Worm (Caenorhabditis elegans) whole organism, L2 larva: Measurements from ENCODE around the gene fbxa-138.
A peak's percentile ranks its signal among the peaks of the same experiment; 100 is the strongest.

ENCODE experiments used
- C34F6.9 ChIP-seq: fragments of 150-350 bp; optimal IDR thresholded peaks from 2 replicates; lab custom pipeline; 2014; ENCODE audit warnings: missing biosample characterization, missing genetic modification characterization
- F13H6.1 ChIP-seq: sonication (generic microtip); optimal IDR thresholded peaks from 2 replicates; lab custom pipeline; 2016; ENCODE audit warnings: missing genetic modification characterization, missing compliant biosample characterization
- R02D3.7 ChIP-seq: fragments of 150-350 bp; optimal IDR thresholded peaks from 2 replicates; lab custom pipeline; 2014; ENCODE audit warnings: missing biosample characterization, missing genetic modification characterization
- ZK546.5 ChIP-seq: sonication (generic microtip); optimal IDR thresholded peaks from 2 replicates; lab custom pipeline; 2017; ENCODE audit warnings: missing biosample characterization, missing genetic modification characterization
- ceh-16 ChIP-seq: fragments of 150-350 bp; optimal IDR thresholded peaks from 2 replicates; lab custom pipeline; 2014; ENCODE audit warnings: missing biosample characterization, missing genetic modification characterization
- ceh-82 ChIP-seq: fragments of 150-350 bp; optimal IDR thresholded peaks from 2 replicates; lab custom pipeline; 2014; ENCODE audit warnings: missing biosample characterization, missing genetic modification characterization
- crh-2 ChIP-seq: sonication (generic microtip); optimal IDR thresholded peaks from 2 replicates; lab custom pipeline; 2017; ENCODE audit warnings: missing biosample characterization, missing genetic modification characterization
- dmd-4 ChIP-seq: sonication (generic microtip); optimal IDR thresholded peaks from 2 replicates; lab custom pipeline; 2017; ENCODE audit warnings: missing biosample characterization, missing genetic modification characterization
- egl-27 ChIP-seq: sonication (generic microtip); optimal IDR thresholded peaks from 3 replicates; lab custom pipeline; 2017; ENCODE audit warnings: missing biosample characterization, missing genetic modification reagents, missing genetic modification characterization
- elt-1 ChIP-seq: fragments of 150-350 bp; optimal IDR thresholded peaks from 2 replicates; lab custom pipeline; 2014; ENCODE audit warnings: missing biosample characterization, missing genetic modification characterization
- fos-1 ChIP-seq: fragments of 150-350 bp; optimal IDR thresholded peaks from 2 replicates; lab custom pipeline; 2014; ENCODE audit warnings: missing biosample characterization, missing genetic modification characterization
- gmeb-1 ChIP-seq: fragments of 150-350 bp; optimal IDR thresholded peaks from 2 replicates; lab custom pipeline; 2014; ENCODE audit warnings: missing biosample characterization, missing genetic modification characterization
- lin-13 ChIP-seq: fragments of 150-350 bp; optimal IDR thresholded peaks from 2 replicates; lab custom pipeline; 2014; ENCODE audit warnings: missing biosample characterization, missing genetic modification reagents, missing genetic modification characterization
- lsy-2 ChIP-seq, 2 experiments: fragments of 150-350 bp in 1 of 2; sonication (generic microtip) in 1 of 2; optimal IDR thresholded peaks; 2 replicates each; lab custom pipeline; 2014 to 2017; ENCODE audit warnings: missing biosample characterization in 2 of 2, missing genetic modification characterization in 2 of 2
- mbf-1 ChIP-seq: sonication (generic microtip); optimal IDR thresholded peaks from 2 replicates; lab custom pipeline; 2017; ENCODE audit warnings: missing biosample characterization, missing genetic modification characterization
- nhr-10 ChIP-seq: sonication (generic microtip); optimal IDR thresholded peaks from 2 replicates; lab custom pipeline; 2017; ENCODE audit warnings: missing biosample characterization, missing genetic modification characterization
- nhr-11 ChIP-seq: fragments of 150-350 bp; optimal IDR thresholded peaks from 2 replicates; lab custom pipeline; 2014; ENCODE audit warnings: missing biosample characterization, missing genetic modification characterization
- nhr-12 ChIP-seq: fragments of 150-350 bp; optimal IDR thresholded peaks from 2 replicates; lab custom pipeline; 2014; ENCODE audit warnings: missing biosample characterization, missing genetic modification characterization
- nhr-21 ChIP-seq: fragments of 150-350 bp; optimal IDR thresholded peaks from 2 replicates; lab custom pipeline; 2014; ENCODE audit warnings: missing biosample characterization, missing genetic modification characterization
- nhr-23 ChIP-seq: fragments of 150-350 bp; optimal IDR thresholded peaks from 2 replicates; lab custom pipeline; 2014; ENCODE audit warnings: missing biosample characterization, missing genetic modification reagents, missing genetic modification characterization
- nhr-25 ChIP-seq: fragments of 150-350 bp; sonication (generic microtip); optimal IDR thresholded peaks from 3 replicates; lab custom pipeline; 2014; ENCODE audit warnings: missing biosample characterization, missing genetic modification characterization
- peb-1 ChIP-seq: fragments of 150-350 bp; optimal IDR thresholded peaks from 2 replicates; lab custom pipeline; 2014; ENCODE audit warnings: missing biosample characterization, missing genetic modification characterization
- sem-4 ChIP-seq: fragments of 150-350 bp; optimal IDR thresholded peaks from 2 replicates; lab custom pipeline; 2014; ENCODE audit warnings: missing biosample characterization, missing genetic modification reagents, missing genetic modification characterization
- sma-9 ChIP-seq, 2 experiments: fragments of 150-350 bp in 1 of 2; sonication (generic microtip) in 1 of 2; optimal IDR thresholded peaks; 2 replicates each; lab custom pipeline; 2014 to 2016; ENCODE audit warnings: missing genetic modification characterization in 2 of 2, mild to moderate bottlenecking in 1 of 2, missing biosample characterization in 1 of 2, missing compliant biosample characterization in 1 of 2, missing genetic modification reagents in 1 of 2, moderate library complexity in 1 of 2
- snpc-4 ChIP-seq: fragments of 150-350 bp; optimal IDR thresholded peaks from 2 replicates; lab custom pipeline; 2014; ENCODE audit warnings: missing biosample characterization, missing genetic modification characterization
- unc-62 ChIP-seq: fragments of 150-350 bp; optimal IDR thresholded peaks from 2 replicates; lab custom pipeline; 2014; ENCODE audit warnings: missing biosample characterization, missing genetic modification reagents, missing genetic modification characterization
- zag-1 ChIP-seq: fragments of 150-350 bp; optimal IDR thresholded peaks from 2 replicates; lab custom pipeline; 2014; ENCODE audit warnings: missing biosample characterization, missing genetic modification characterization
- ztf-11 ChIP-seq: sonication (generic microtip); optimal IDR thresholded peaks from 2 replicates; lab custom pipeline; 2017; ENCODE audit warnings: missing biosample characterization, missing genetic modification characterization
- ztf-4 ChIP-seq: fragments of 150-350 bp; optimal IDR thresholded peaks from 2 replicates; lab custom pipeline; 2014; ENCODE audit warnings: missing biosample characterization, missing genetic modification characterization

Gene fbxa-138

ce11 chrIII:1391752-1392151, 7.7 kb upstream of the fbxa-138 start, which contains the start of gene pals-17:
Gene pals-17, minus strand, starts transcription at chrIII:1391852.
- TF ChIP-seq crh-2 (tag; lab: Kevin White, UChicago) (no peak), ceh-82 (tag; lab: Kevin White, UChicago) (no peak), nhr-12 (tag; lab: Kevin White, UChicago) (no peak), lsy-2 (tag; optimal IDR thresholded peaks at IDR 0.05; lab: Kevin White, UChicago) (no peak), ztf-4 (tag; lab: Kevin White, UChicago) (no peak), zag-1 (tag; lab: Kevin White, UChicago) (no peak), snpc-4 (tag; lab: Kevin White, UChicago) (no peak)

- TF ChIP-seq crh-2 (tag; lab: Kevin White, UChicago), result peak; percentile 10
- TF ChIP-seq ceh-82 (tag; lab: Kevin White, UChicago), result no peak
- no peak for TF ChIP-seq F13H6.1
- no peak for TF ChIP-seq egl-27
- TF ChIP-seq ztf-11 (tag; lab: Kevin White, UChicago), result no peak
- no peak for TF ChIP-seq unc-62 (GFP tag; lab: Kevin White, UChicago)
- TF ChIP-seq sma-9 (GFP tag; optimal IDR thresholded peaks at IDR 0.05; lab: Kevin White, UChicago), result peak; percentile 37
- no peak for TF ChIP-seq sma-9 (tag; optimal IDR thresholded peaks at IDR 0.05; lab: Kevin White, UChicago)
- peak; percentile 98 for TF ChIP-seq fos-1 (tag; lab: Kevin White, UChicago)
- TF ChIP-seq nhr-25 (tag; lab: Kevin White, UChicago), result no peak
These were observed 5.9 kb upstream of the fbxa-138 start for ce11 chrIII:1389988-1390387.

DNA sequence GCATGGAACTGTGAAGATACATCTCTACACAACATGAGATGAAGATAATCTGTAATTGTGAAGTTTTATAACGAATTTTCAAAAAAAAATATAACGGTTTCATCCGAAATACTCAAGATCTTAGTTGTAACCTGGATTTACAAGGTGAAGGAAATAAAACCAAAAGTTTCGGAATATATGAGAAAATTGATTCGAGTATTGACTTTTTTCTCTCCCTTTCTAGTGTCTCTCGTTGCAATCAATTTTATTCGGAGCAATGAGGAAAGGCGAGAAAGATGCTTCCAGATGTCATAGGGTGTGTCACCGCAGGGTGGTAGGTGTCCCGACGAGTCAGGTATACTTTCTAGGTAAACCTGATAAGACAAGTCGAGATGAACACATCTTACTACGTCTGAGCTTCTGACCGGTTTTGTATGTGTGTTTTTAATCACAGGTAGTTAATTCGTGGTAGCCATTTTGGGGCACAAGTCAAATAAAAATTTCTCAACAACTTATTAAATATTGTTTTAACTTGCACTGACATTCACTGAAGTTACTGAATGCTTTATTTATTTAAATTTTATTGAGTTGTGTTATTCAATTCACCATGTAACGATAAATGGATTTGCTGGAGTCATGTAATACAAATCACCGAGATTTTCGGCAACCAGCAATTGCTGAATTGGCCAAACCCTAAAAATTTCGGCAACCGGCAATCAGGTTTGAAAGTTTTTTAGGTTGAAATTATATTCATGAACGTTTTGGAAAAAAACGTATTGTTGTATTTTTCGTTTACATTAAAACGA, 4.4 kb upstream of the fbxa-138 start, which contains the start of gene pals-20:
Gene pals-20, minus strand, starts transcription at position 51 of the 785 bp plus-strand sequence.
- no peak for TF ChIP-seq nhr-11 (tag; lab: Kevin White, UChicago)
- TF ChIP-seq C34F6.9, result no peak
- TF ChIP-seq nhr-10 (tag; lab: Kevin White, UChicago), result no peak
- TF ChIP-seq gmeb-1 (tag; lab: Kevin White, UChicago), result no peak
- no peak for TF ChIP-seq F13H6.1
- TF ChIP-seq fos-1 (tag; lab: Kevin White, UChicago), result peak; percentile 67
- no peak for TF ChIP-seq dmd-4 (tag; lab: Kevin White, UChicago)
- TF ChIP-seq lsy-2 (tag; optimal IDR thresholded peaks at IDR 0.05; lab: Kevin White, UChicago), result no peak
- TF ChIP-seq, all 48 proteins: peak for 1

- TF ChIP-seq nhr-23 (tag; lab: Kevin White, UChicago) (no peak), fos-1 (tag; lab: Kevin White, UChicago) (peak; percentile 32)
These were observed 642 bp upstream of the fbxa-138 start for ce11 chrIII:1384694-1385093.

DNA sequence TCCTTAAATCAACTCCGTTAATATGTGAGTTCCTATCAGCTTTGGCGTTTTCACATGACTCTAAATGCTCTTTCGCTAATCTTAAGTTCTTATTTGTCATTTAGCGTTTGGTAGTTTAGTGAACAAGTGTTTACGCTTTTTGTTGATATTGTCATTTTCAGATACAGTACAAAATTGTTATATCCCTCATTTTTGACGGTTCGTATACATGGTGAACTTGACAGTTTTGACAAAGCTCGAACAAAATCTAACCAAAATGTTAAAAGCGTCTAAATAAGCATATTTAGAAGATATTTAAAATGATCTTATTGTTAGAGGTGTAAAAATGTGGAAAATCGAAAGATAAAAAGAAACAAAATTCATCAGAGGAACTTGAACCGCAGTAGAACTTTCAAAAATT, 569 bp downstream of the fbxa-138 start:
- TF ChIP-seq peb-1 (tag; lab: Kevin White, UChicago), result no peak
- no peak for TF ChIP-seq nhr-10 (tag; lab: Kevin White, UChicago)
- no peak for TF ChIP-seq elt-1
- TF ChIP-seq mbf-1 (tag; lab: Kevin White, UChicago), result no peak
- no peak for TF ChIP-seq ztf-4 (tag; lab: Kevin White, UChicago)
- TF ChIP-seq snpc-4 (tag; lab: Kevin White, UChicago), result no peak

DNA sequence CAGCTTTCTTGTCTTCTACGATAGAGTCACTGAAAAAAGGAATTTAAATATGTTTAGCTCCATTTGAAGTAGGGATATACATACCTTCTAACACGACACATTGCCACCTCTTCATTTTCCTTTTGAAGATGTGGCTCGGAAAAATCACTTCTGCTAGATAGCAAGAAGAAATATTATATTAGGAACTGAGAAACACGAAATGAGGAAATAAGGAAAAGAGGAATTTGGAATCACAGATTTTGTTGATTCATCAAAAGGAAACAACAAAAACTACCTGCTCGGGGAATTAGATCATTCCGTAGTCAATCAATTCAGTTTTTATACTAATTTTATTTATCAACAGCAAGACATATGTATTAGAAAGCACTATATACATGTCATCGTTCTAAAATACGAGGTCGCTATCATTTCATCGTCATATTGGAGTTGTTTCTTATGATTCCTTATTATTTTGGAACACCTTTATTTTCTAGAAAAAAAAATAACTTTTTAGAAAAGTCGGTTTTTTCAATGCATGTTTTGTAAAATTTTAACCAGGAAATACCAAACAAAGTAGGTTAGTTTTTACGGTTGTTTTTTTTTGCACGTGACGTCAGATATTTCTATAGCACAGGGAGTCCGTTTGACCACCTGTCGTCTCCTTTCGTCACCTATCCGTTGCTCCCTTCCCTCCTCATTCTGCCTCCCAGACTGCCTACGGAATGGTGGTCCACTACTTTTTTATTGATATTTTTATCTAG, 3.3 kb downstream of the fbxa-138 start, which contains the start of the genes pals-21 and Y82E9BR.6:
Gene pals-21, minus strand, starts transcription at position 101 of the 740 bp plus-strand sequence.
Gene Y82E9BR.6, plus strand, starts transcription at position 690 of the 740 bp plus-strand sequence.
- TF ChIP-seq ceh-16 (tag; lab: Kevin White, UChicago) (no peak), ZK546.5 (tag; lab: Kevin White, UChicago) (no peak), unc-62 (GFP tag; lab: Kevin White, UChicago) (no peak), sem-4 (no peak), nhr-23 (tag; lab: Kevin White, UChicago) (no peak), crh-2 (tag; lab: Kevin White, UChicago) (no peak), dmd-4 (tag; lab: Kevin White, UChicago) (no peak), zag-1 (tag; lab: Kevin White, UChicago) (no peak), ztf-4 (tag; lab: Kevin White, UChicago) (no peak), nhr-21 (tag; lab: Kevin White, UChicago) (no peak), lin-13 (GFP tag; lab: Kevin White, UChicago) (no peak), R02D3.7 (no peak), sma-9 (GFP tag; optimal IDR thresholded peaks at IDR 0.05; lab: Kevin White, UChicago) (no peak), sma-9 (tag; optimal IDR thresholded peaks at IDR 0.05; lab: Kevin White, UChicago) (no peak), elt-1 (no peak)
